Fruit fly (Drosophila melanogaster) whole organism: ENCODE measurements around the gene CG12231.

Source experiments
- CG8478 ChIP-seq: fragments of >200 bp; optimal IDR thresholded peaks from 2 replicates; lab custom pipeline; 2018; ENCODE audit warnings: inconsistent platforms
- Dll ChIP-seq: fragments of >200 bp; optimal IDR thresholded peaks from 2 replicates; lab custom pipeline; 2017
- EcR ChIP-seq, 2 experiments: fragments of >200 bp; optimal IDR thresholded peaks; 2 replicates each; lab custom pipeline; 2017; ENCODE audit warnings: missing biosample characterization in 2 of 2, missing genetic modification characterization in 2 of 2, missing genetic modification reagents in 2 of 2
- pan ChIP-seq: fragments of >200 bp; optimal IDR thresholded peaks from 2 replicates; lab custom pipeline; 2017
- psq ChIP-seq: fragments of >200 bp; optimal IDR thresholded peaks from 2 replicates; lab custom pipeline; 2017
- usp ChIP-seq: fragments of >200 bp; optimal IDR thresholded peaks from 2 replicates; lab custom pipeline; 2017; ENCODE audit warnings: missing biosample characterization, missing genetic modification characterization, mixed read lengths

CG12231 gene

dm6 chrX:19531642-19532041 is at the start of gene CG12231:
TSS of gene CG12231 (minus strand) at chrX:19531742.
- TF ChIP-seq Dll (lab: Kevin White, UChicago) (no peak), EcR (GFP tag; optimal IDR thresholded peaks at IDR 0.05; lab: Kevin White, UChicago) (no peak), pan (lab: Kevin White, UChicago) (no peak), CG8478 (lab: Kevin White, UChicago) (no peak), usp (GFP tag; lab: Kevin White, UChicago) (no peak), psq (lab: Kevin White, UChicago) (no peak)

DNA sequence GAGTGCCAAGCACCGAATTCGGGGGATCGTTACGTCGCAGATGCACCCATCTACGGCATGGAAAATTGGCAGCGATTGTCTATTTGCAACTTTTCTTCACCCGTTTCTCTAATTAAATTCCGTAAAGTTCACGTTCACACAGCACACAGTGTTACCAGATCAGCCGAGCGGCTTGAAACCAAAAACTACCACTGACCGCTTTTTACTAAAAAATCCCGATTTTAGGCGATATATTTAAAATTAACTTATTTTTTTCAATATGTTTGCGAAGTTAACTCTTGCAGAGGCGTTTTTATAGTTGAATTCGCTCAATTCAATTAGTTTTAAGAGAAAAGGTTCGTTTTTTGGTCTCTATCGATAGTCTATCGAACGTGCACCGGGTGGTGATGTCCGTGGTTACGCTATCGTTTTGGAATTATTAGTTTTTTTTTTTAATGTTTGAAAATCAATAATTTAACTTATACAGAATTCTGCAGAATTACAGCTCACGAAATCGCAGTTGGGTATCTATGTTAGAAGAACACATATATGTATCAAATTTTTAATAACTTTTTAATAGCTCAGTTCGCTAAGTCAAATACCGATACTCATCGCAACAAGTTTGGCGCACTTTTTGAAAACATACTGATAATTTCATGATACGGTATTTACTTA is 48.2 kb upstream of the CG12231 start, which contains the start of gene Tao:
Gene Tao (minus strand): TSS at position 153 of the 654 bp plus-strand sequence.
- TF ChIP-seq psq (lab: Kevin White, UChicago) (no peak), CG8478 (lab: Kevin White, UChicago) (no peak), EcR (GFP tag; optimal IDR thresholded peaks at IDR 0.05; lab: Kevin White, UChicago) (no peak)

DNA sequence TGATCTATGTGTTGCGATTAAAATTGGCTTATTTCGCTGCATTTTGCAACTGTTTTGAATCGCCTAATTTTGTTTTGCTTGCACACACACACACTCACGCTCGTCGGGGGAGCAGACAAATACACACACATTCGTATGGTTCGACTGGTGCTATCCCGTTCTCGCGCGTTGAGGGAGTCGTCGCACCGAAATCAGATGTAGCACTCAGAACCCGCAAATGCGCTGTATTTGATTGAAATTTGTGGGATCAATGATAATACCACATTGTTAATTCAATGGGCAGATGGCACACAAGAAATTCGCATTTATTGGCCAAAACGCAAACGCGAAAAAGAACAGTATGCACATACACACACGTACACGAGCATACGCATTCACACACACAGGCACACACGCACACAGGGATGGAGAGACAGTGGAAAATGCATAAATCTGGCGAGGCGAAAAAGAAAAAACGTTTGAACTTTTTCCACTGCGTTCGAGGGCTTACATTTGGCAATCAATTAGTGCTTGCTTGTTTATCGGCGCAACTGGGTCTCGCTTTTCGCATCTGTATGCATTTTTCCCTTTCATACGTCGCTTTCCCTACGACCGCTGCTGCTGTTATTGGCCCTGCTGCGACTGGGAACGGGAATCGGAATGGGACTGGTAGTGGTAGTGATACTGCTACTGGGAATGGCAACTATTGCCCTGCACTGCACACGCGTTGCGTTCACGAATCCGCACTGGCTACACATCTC is 47.5 kb upstream of the CG12231 start:
- TF ChIP-seq Dll (lab: Kevin White, UChicago) = no peak
- TF ChIP-seq usp (GFP tag; lab: Kevin White, UChicago) = no peak
- TF ChIP-seq CG8478 (lab: Kevin White, UChicago) = peak; percentile 89
- no peak for TF ChIP-seq EcR (GFP tag; optimal IDR thresholded peaks at IDR 0.05; lab: Kevin White, UChicago)
- TF ChIP-seq psq (lab: Kevin White, UChicago) = no peak
- no peak for TF ChIP-seq pan (lab: Kevin White, UChicago)

- TF ChIP-seq pan (lab: Kevin White, UChicago) = no peak
- no peak for TF ChIP-seq Dll (lab: Kevin White, UChicago)
- TF ChIP-seq usp (GFP tag; lab: Kevin White, UChicago) = no peak
- no peak for TF ChIP-seq psq (lab: Kevin White, UChicago)
- no peak for TF ChIP-seq EcR (GFP tag; optimal IDR thresholded peaks at IDR 0.05; lab: Kevin White, UChicago)
- no peak for TF ChIP-seq CG8478 (lab: Kevin White, UChicago)
These were observed 46.5 kb upstream of the CG12231 start for dm6 chrX:19577940-19578632.

- TF ChIP-seq EcR (GFP tag; optimal IDR thresholded peaks at IDR 0.05; lab: Kevin White, UChicago) (no peak), psq (lab: Kevin White, UChicago) (no peak)
These were observed 42.1 kb upstream of the CG12231 start for dm6 chrX:19573687-19574086.

DNA sequence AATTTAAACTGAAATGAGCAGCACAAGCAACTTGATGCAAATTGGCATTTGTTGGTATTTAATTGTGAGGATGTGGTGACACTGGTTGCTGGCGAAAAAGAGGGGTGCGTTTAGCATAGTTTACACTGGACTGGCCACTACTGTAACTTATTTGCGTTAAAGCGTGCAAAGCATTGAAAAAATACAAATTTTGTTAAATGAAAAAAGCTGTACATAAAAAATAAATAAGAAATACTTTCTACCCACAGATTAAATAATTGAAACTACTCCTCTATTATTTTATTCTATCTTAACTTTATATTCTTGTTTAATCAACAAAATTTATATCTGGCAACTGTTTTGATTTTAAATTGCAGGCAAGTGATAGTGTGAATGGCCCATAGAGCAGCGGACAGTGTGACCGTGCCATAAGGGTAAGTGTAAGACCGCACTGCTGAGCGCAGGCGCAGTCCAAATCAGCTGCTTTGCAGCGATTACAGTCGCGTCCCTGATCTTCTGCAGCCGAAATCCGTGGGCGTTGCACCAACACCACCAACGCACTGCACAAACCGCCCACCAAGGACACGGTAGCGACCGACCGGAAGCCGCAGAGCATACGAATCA is 34.3 kb upstream of the CG12231 start, which contains the start of the genes Grip84 and car:
Gene Grip84 (minus strand): TSS at position 51 of the 603 bp plus-strand sequence.
Gene car (plus strand): TSS at position 306 of the 603 bp plus-strand sequence.
- TF ChIP-seq CG8478 (lab: Kevin White, UChicago) (no peak), usp (GFP tag; lab: Kevin White, UChicago) (no peak), pan (lab: Kevin White, UChicago) (no peak), Dll (lab: Kevin White, UChicago) (no peak), psq (lab: Kevin White, UChicago) (no peak), EcR (GFP tag; optimal IDR thresholded peaks at IDR 0.05; lab: Kevin White, UChicago) (no peak)

- TF ChIP-seq pan (lab: Kevin White, UChicago) (no peak), usp (GFP tag; lab: Kevin White, UChicago) (no peak), psq (lab: Kevin White, UChicago) (no peak), CG8478 (lab: Kevin White, UChicago) (no peak), Dll (lab: Kevin White, UChicago) (no peak), EcR (GFP tag; optimal IDR thresholded peaks at IDR 0.05; lab: Kevin White, UChicago) (no peak)
These were observed 18.0 kb upstream of the CG12231 start for dm6 chrX:19549570-19549969.

dm6 chrX:19548438-19548837 is 16.9 kb upstream of the CG12231 start:
- no peak for TF ChIP-seq Dll (lab: Kevin White, UChicago)
- no peak for TF ChIP-seq psq (lab: Kevin White, UChicago)
- no peak for TF ChIP-seq pan (lab: Kevin White, UChicago)
- TF ChIP-seq EcR (GFP tag; optimal IDR thresholded peaks at IDR 0.05; lab: Kevin White, UChicago) = no peak
- TF ChIP-seq usp (GFP tag; lab: Kevin White, UChicago) = no peak
- no peak for TF ChIP-seq CG8478 (lab: Kevin White, UChicago)

DNA sequence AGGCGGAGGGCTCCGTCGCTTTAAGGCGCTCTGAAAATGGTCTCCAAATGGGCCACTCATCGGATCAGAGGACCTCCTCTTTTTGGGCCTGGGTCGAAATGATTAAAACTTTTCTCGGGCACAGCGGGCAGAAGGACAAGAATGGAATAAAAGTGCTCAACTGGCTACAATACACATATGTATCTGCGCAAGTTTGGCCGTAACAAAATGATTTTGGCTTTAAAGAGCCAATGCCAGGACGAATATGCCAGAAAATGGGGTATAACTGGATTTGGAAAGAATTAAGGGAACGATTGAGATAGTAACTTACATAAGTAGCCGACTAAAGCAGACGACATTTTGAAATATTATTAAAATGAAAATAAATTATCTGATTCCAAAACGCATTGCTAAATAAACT is 15.8 kb upstream of the CG12231 start, which contains the start of gene CG32532:
Gene CG32532 (minus strand): TSS at position 101 of the 400 bp plus-strand sequence.
- no peak for TF ChIP-seq Dll (lab: Kevin White, UChicago)
- TF ChIP-seq CG8478 (lab: Kevin White, UChicago) = no peak
- TF ChIP-seq psq (lab: Kevin White, UChicago) = no peak

dm6 chrX:19546658-19547038 is 15.1 kb upstream of the CG12231 start:
- TF ChIP-seq usp (GFP tag; lab: Kevin White, UChicago) = no peak
- no peak for TF ChIP-seq psq (lab: Kevin White, UChicago)
- no peak for TF ChIP-seq Dll (lab: Kevin White, UChicago)
- TF ChIP-seq EcR (GFP tag; optimal IDR thresholded peaks at IDR 0.05; lab: Kevin White, UChicago) = no peak
- TF ChIP-seq pan (lab: Kevin White, UChicago) = no peak
- TF ChIP-seq CG8478 (lab: Kevin White, UChicago) = no peak
